Fruit fly (Drosophila melanogaster) whole organism, embryonic: ENCODE data around the gene AlkB.

Source experiments
- CG10654 ChIP-seq: fragments of 200-800 bp; sonication (Bioruptor generic); optimal IDR thresholded peaks from 2 replicates; lab custom pipeline; 2016; ENCODE audit warnings: missing biosample characterization, missing genetic modification characterization
- CG13624 ChIP-seq: fragments of 200-800 bp; sonication (Bioruptor generic); optimal IDR thresholded peaks from 2 replicates; lab custom pipeline; 2016; ENCODE audit warnings: missing biosample characterization, missing genetic modification characterization
- CG13894 ChIP-seq: fragments of 200-800 bp; sonication (Bioruptor generic); optimal IDR thresholded peaks from 3 replicates; lab custom pipeline; 2018; ENCODE audit warnings: missing biosample characterization, mild to moderate bottlenecking, missing genetic modification characterization, moderate library complexity
- CG14050 ChIP-seq: fragments of 200-800 bp; sonication (Bioruptor generic); IDR thresholded peaks from 3 replicates; pipeline ENCODE4 v1.3.6; 2022; ENCODE audit warnings: missing biosample characterization, missing genetic modification characterization
- CG14710 ChIP-seq: fragments of 200-800 bp; sonication (Bioruptor generic); optimal IDR thresholded peaks from 3 replicates; lab custom pipeline; 2019; ENCODE audit warnings: missing biosample characterization, mild to moderate bottlenecking, missing genetic modification characterization, moderate library complexity
- CG1647 ChIP-seq: fragments of 200-800 bp; sonication (Bioruptor generic); optimal IDR thresholded peaks from 3 replicates; lab custom pipeline; 2016; ENCODE audit warnings: missing biosample characterization, missing genetic modification characterization
- CG16813 ChIP-seq: fragments of 200-800 bp; sonication (Bioruptor generic); IDR thresholded peaks from 3 replicates; pipeline ENCODE4 v1.3.6; 2022; ENCODE audit warnings: missing biosample characterization, missing genetic modification characterization; ENCODE audit not compliant: partially characterized antibody
- CG18476 ChIP-seq: fragments of 200-800 bp; sonication (Bioruptor generic); optimal IDR thresholded peaks from 2 replicates; lab custom pipeline; 2016; ENCODE audit warnings: missing biosample characterization, mild to moderate bottlenecking, missing genetic modification characterization
- CG18619 ChIP-seq: fragments of 200-800 bp; sonication (Bioruptor generic); optimal IDR thresholded peaks from 3 replicates; lab custom pipeline; 2017; ENCODE audit warnings: missing biosample characterization, mild to moderate bottlenecking, missing genetic modification characterization
- CG2199 ChIP-seq: fragments of 200-800 bp; sonication (Bioruptor generic); IDR thresholded peaks from 3 replicates; pipeline ENCODE4 v1.3.6; 2022; ENCODE audit warnings: missing biosample characterization, missing genetic modification characterization
- CG2202 ChIP-seq: fragments of 200-800 bp; sonication (Bioruptor generic); optimal IDR thresholded peaks from 2 replicates; lab custom pipeline; 2018; ENCODE audit warnings: missing biosample characterization, mild to moderate bottlenecking, missing genetic modification characterization
- CG34224 ChIP-seq: fragments of 200-800 bp; sonication (Bioruptor generic); IDR thresholded peaks from 3 replicates; pipeline ENCODE4 v1.3.6; 2022; ENCODE audit warnings: missing biosample characterization, missing genetic modification characterization; ENCODE audit not compliant: partially characterized antibody
- CG34376 ChIP-seq: fragments of 200-800 bp; sonication (Bioruptor generic); optimal IDR thresholded peaks from 2 replicates; lab custom pipeline; 2018; ENCODE audit warnings: missing biosample characterization, mild to moderate bottlenecking, missing genetic modification characterization
- CG3838 ChIP-seq: fragments of 200-800 bp; sonication (Bioruptor generic); optimal IDR thresholded peaks from 3 replicates; lab custom pipeline; 2016; ENCODE audit warnings: missing biosample characterization, missing genetic modification characterization
- CG3995 ChIP-seq: fragments of 200-800 bp; sonication (Bioruptor generic); optimal IDR thresholded peaks from 3 replicates; lab custom pipeline; 2016; ENCODE audit warnings: missing biosample characterization, missing genetic modification characterization
- CG6813 ChIP-seq: fragments of 200-800 bp; sonication (Bioruptor generic); optimal IDR thresholded peaks from 2 replicates; lab custom pipeline; 2017; ENCODE audit warnings: missing biosample characterization, missing genetic modification characterization, mild to moderate bottlenecking, moderate library complexity, missing genetic modification reagents
- CG7372 ChIP-seq: fragments of 200-800 bp; sonication (Bioruptor generic); IDR thresholded peaks from 2 replicates; pipeline ENCODE4 v1.3.6; 2022; ENCODE audit warnings: missing biosample characterization, missing genetic modification characterization
- CG7745 ChIP-seq: fragments of 200-800 bp; sonication (Bioruptor generic); optimal IDR thresholded peaks from 2 replicates; lab custom pipeline; 2018; ENCODE audit warnings: missing biosample characterization, mild to moderate bottlenecking, missing genetic modification characterization, moderate library complexity
- D ChIP-seq, 2 experiments: fragments of 200-800 bp in 1 of 2; fragments of >200 bp in 1 of 2; sonication (Bioruptor generic) in 1 of 2; optimal IDR thresholded peaks; 2 replicates in 1 of 2; 3 replicates in 1 of 2; lab custom pipeline; 2017; ENCODE audit warnings: mild to moderate bottlenecking in 1 of 2, missing biosample characterization in 1 of 2, missing genetic modification characterization in 1 of 2, missing genetic modification reagents in 1 of 2
- Dbx ChIP-seq: fragments of 200-800 bp; sonication (Bioruptor generic); IDR thresholded peaks from 3 replicates; pipeline ENCODE4 v1.3.6; 2022; ENCODE audit warnings: missing biosample characterization, missing genetic modification characterization
- Dfd ChIP-seq, 2 experiments: fragments of >200 bp; optimal IDR thresholded peaks; 2 replicates each; lab custom pipeline; 2017; ENCODE audit warnings: missing biosample characterization in 2 of 2, missing genetic modification characterization in 2 of 2
- Dip2 ChIP-seq: fragments of 200-800 bp; sonication (Bioruptor generic); IDR thresholded peaks from 2 replicates; pipeline ENCODE4 v1.3.6; 2022; ENCODE audit warnings: missing biosample characterization, missing genetic modification characterization
- Eip74EF ChIP-seq, 2 experiments: fragments of 200-800 bp in 1 of 2; fragments of >200 bp in 1 of 2; sonication (Bioruptor generic) in 1 of 2; optimal IDR thresholded peaks; 2 replicates each; lab custom pipeline; 2017 to 2019; ENCODE audit warnings: missing biosample characterization in 2 of 2, missing genetic modification characterization in 2 of 2, mild to moderate bottlenecking in 1 of 2, moderate library complexity in 1 of 2
- Fer2 ChIP-seq: fragments of 200-800 bp; sonication (Bioruptor generic); optimal IDR thresholded peaks from 2 replicates; lab custom pipeline; 2018; ENCODE audit warnings: missing biosample characterization, mild to moderate bottlenecking, missing genetic modification characterization, moderate library complexity
- GATAe ChIP-seq: fragments of 200-800 bp; sonication (Bioruptor generic); conservative IDR thresholded peaks from 2 replicates; pipeline ENCODE4 v1.3.6; 2022; ENCODE audit warnings: missing biosample characterization, missing genetic modification characterization
- Gsc ChIP-seq: fragments of 200-800 bp; sonication (Bioruptor generic); IDR thresholded peaks from 2 replicates; pipeline ENCODE4 v1.3.6; 2022; ENCODE audit warnings: missing biosample characterization, missing genetic modification characterization
- Mes4 ChIP-seq: fragments of 200-800 bp; sonication (Bioruptor generic); optimal IDR thresholded peaks from 2 replicates; lab custom pipeline; 2016; ENCODE audit warnings: missing biosample characterization, missing genetic modification characterization
- NC2α ChIP-seq: fragments of 200-800 bp; sonication (Bioruptor generic); optimal IDR thresholded peaks from 2 replicates; lab custom pipeline; 2016; ENCODE audit warnings: missing biosample characterization, missing genetic modification characterization
- Nf-YB ChIP-seq: fragments of 200-800 bp; sonication (Bioruptor generic); optimal IDR thresholded peaks from 3 replicates; lab custom pipeline; 2019; ENCODE audit warnings: missing biosample characterization, mild to moderate bottlenecking, missing genetic modification characterization, moderate library complexity
- TFAM ChIP-seq: fragments of 200-800 bp; sonication (Bioruptor generic); optimal IDR thresholded peaks from 2 replicates; lab custom pipeline; 2017; ENCODE audit warnings: missing biosample characterization, missing genetic modification characterization, inconsistent platforms
- YL-1 ChIP-seq: fragments of 200-800 bp; sonication (Bioruptor generic); optimal IDR thresholded peaks from 3 replicates; lab custom pipeline; 2017; ENCODE audit warnings: missing biosample characterization, mild to moderate bottlenecking, missing genetic modification characterization
- ap ChIP-seq: fragments of 200-800 bp; sonication (Bioruptor generic); IDR thresholded peaks from 2 replicates; pipeline ENCODE4 v1.3.6; 2022; ENCODE audit warnings: missing biosample characterization, missing genetic modification characterization
- chinmo ChIP-seq: fragments of 200-800 bp; sonication (Bioruptor generic); IDR thresholded peaks from 4 replicates; pipeline ENCODE4 v1.3.6; 2022; ENCODE audit warnings: missing biosample characterization, missing genetic modification characterization; ENCODE audit not compliant: partially characterized antibody
- chn ChIP-seq: fragments of 200-800 bp; sonication (Bioruptor generic); optimal IDR thresholded peaks from 2 replicates; lab custom pipeline; 2016; ENCODE audit warnings: missing biosample characterization, missing genetic modification characterization
- dmrt11E ChIP-seq: fragments of 200-800 bp; sonication (Bioruptor generic); optimal IDR thresholded peaks from 3 replicates; lab custom pipeline; 2018; ENCODE audit warnings: missing biosample characterization, mild to moderate bottlenecking, missing genetic modification characterization, moderate library complexity
- dysf ChIP-seq: fragments of 200-800 bp; sonication (Bioruptor generic); IDR thresholded peaks from 3 replicates; pipeline ENCODE4 v1.3.6; 2022; ENCODE audit warnings: missing biosample characterization, missing genetic modification characterization
- fd3F ChIP-seq: fragments of 200-800 bp; sonication (Bioruptor generic); optimal IDR thresholded peaks from 2 replicates; lab custom pipeline; 2018; ENCODE audit warnings: missing biosample characterization, mild to moderate bottlenecking, missing genetic modification characterization, moderate library complexity
- gce ChIP-seq: fragments of 200-800 bp; sonication (Bioruptor generic); IDR thresholded peaks from 3 replicates; pipeline ENCODE4 v1.3.6; 2022; ENCODE audit warnings: missing biosample characterization, missing genetic modification characterization
- ken ChIP-seq: fragments of 200-800 bp; sonication (Bioruptor generic); IDR thresholded peaks from 3 replicates; pipeline ENCODE4 v1.3.6; 2022; ENCODE audit warnings: missing biosample characterization, missing genetic modification characterization
- mld ChIP-seq: fragments of 200-800 bp; sonication (Bioruptor generic); IDR thresholded peaks from 3 replicates; pipeline ENCODE4 v1.3.6; 2022; ENCODE audit warnings: missing biosample characterization, missing genetic modification characterization; ENCODE audit not compliant: partially characterized antibody
- nom ChIP-seq: fragments of 200-800 bp; sonication (Bioruptor generic); optimal IDR thresholded peaks from 2 replicates; lab custom pipeline; 2017; ENCODE audit warnings: missing biosample characterization, missing genetic modification characterization, mild to moderate bottlenecking, moderate library complexity, missing genetic modification reagents
- pum ChIP-seq: fragments of 200-800 bp; sonication (Bioruptor generic); optimal IDR thresholded peaks from 2 replicates; lab custom pipeline; 2016; ENCODE audit warnings: missing biosample characterization, missing genetic modification characterization
- pzg ChIP-seq: fragments of 200-800 bp; sonication (Bioruptor generic); optimal IDR thresholded peaks from 3 replicates; lab custom pipeline; 2018; ENCODE audit warnings: missing biosample characterization, mild to moderate bottlenecking, missing genetic modification characterization, moderate library complexity
- repo ChIP-seq: fragments of 200-800 bp; sonication (Bioruptor generic); optimal IDR thresholded peaks from 2 replicates; lab custom pipeline; 2016; ENCODE audit warnings: missing biosample characterization, missing genetic modification characterization
- sens ChIP-seq: fragments of 200-800 bp; sonication (Bioruptor generic); peaks from one replicate; lab custom pipeline; 2016; ENCODE audit warnings: missing biosample characterization, missing genetic modification characterization
- sisA ChIP-seq: fragments of 200-800 bp; sonication (Bioruptor generic); IDR thresholded peaks from 2 replicates; pipeline ENCODE4 v1.3.6; 2022; ENCODE audit warnings: missing biosample characterization, missing genetic modification characterization
- tll ChIP-seq, 2 experiments: fragments of 200-800 bp in 1 of 2; fragments of >200 bp in 1 of 2; sonication (Bioruptor generic) in 1 of 2; optimal IDR thresholded peaks; 2 replicates each; lab custom pipeline; 2017 to 2019; ENCODE audit warnings: missing biosample characterization in 2 of 2, missing genetic modification characterization in 2 of 2, mild to moderate bottlenecking in 1 of 2, moderate library complexity in 1 of 2
- tna ChIP-seq: fragments of 200-800 bp; sonication (Bioruptor generic); IDR thresholded peaks from 2 replicates; pipeline ENCODE4 v1.3.6; 2022; ENCODE audit warnings: missing biosample characterization, missing genetic modification characterization; ENCODE audit not compliant: partially characterized antibody
- trh ChIP-seq: fragments of 200-800 bp; sonication (Bioruptor generic); optimal IDR thresholded peaks from 2 replicates; lab custom pipeline; 2016; ENCODE audit warnings: missing biosample characterization, missing genetic modification characterization
- yki ChIP-seq: fragments of >200 bp; optimal IDR thresholded peaks from 3 replicates; lab custom pipeline; 2018

The AlkB gene

dm6 chrX:15834594-15835236, 24.6 kb downstream of the AlkB start (continued):
- TF ChIP-seq D (optimal IDR thresholded peaks at IDR 0.05; lab: Kevin White, UChicago) (peak; percentile 45), D (GFP tag; optimal IDR thresholded peaks at IDR 0.05; lab: Kevin White, UChicago) (no peak), Mes4 (GFP tag; lab: Kevin White, UChicago) (no peak), CG10654 (no peak), sens (GFP tag; lab: Kevin White, UChicago) (peak; percentile 50), Nf-YB (GFP tag; lab: Kevin White, UChicago) (peak; percentile 16), sisA (no peak), dysf (GFP tag; lab: Robert Waterston, UW) (no peak), Dbx (GFP tag; lab: Robert Waterston, UW) (no peak), Eip74EF (GFP tag; optimal IDR thresholded peaks at IDR 0.05; lab: Kevin White, UChicago) (no peak), fd3F (GFP tag; lab: Kevin White, UChicago) (no peak), CG18619 (GFP tag; lab: Kevin White, UChicago) (no peak), CG13894 (no peak), TFAM (GFP tag; lab: Kevin White, UChicago) (no peak), CG1647 (GFP tag; lab: Kevin White, UChicago) (no peak), CG14050 (GFP tag; lab: Robert Waterston, UW) (no peak), CG7745 (peak; percentile 21), NC2α (GFP tag; lab: Kevin White, UChicago) (no peak), CG18476 (GFP tag; lab: Kevin White, UChicago) (no peak), gce (GFP tag; lab: Robert Waterston, UW) (no peak), dmrt11E (tag; lab: Kevin White, UChicago) (no peak), YL-1 (GFP tag; lab: Kevin White, UChicago) (peak; percentile 44), CG2199 (GFP tag; lab: Robert Waterston, UW) (no peak), pzg (GFP tag; lab: Kevin White, UChicago) (no peak), CG2202 (tag; lab: Kevin White, UChicago) (no peak), tll (GFP tag; optimal IDR thresholded peaks at IDR 0.05; lab: Kevin White, UChicago) (peak in 1 of 2 experiments; percentile 13), Dfd (GFP tag; optimal IDR thresholded peaks at IDR 0.05; lab: Kevin White, UChicago) (no peak), mld (GFP tag; lab: Robert Waterston, UW) (no peak), nom (GFP tag; lab: Kevin White, UChicago) (peak; percentile 57), ken (no peak), chn (no peak), chinmo (GFP tag; lab: Robert Waterston, UW) (peak; percentile 51; the same call in 1 of the 4 replicates), GATAe (no peak), yki (lab: Kevin White, UChicago) (peak; percentile 28), pum (GFP tag; lab: Kevin White, UChicago) (no peak), CG3838 (GFP tag; lab: Kevin White, UChicago) (no peak), trh (GFP tag; lab: Kevin White, UChicago) (no peak), CG13624 (no peak), CG16813 (GFP tag; lab: Robert Waterston, UW) (no peak), Gsc (GFP tag; lab: Robert Waterston, UW) (no peak), Fer2 (no peak), CG7372 (GFP tag; lab: Robert Waterston, UW) (no peak), repo (GFP tag; lab: Kevin White, UChicago) (no peak), CG3995 (GFP tag; lab: Kevin White, UChicago) (no peak), CG34224 (GFP tag; lab: Robert Waterston, UW) (no peak), CG34376 (GFP tag; lab: Kevin White, UChicago) (peak; percentile 49), tna (no peak), ap (GFP tag; lab: Robert Waterston, UW) (no peak), CG6813 (GFP tag; lab: Kevin White, UChicago) (no peak), CG14710 (tag; lab: Kevin White, UChicago) (no peak), Dip2 (no peak)
